Worm (Caenorhabditis elegans): Measurements from ENCODE around the gene tmem-17.

Gene tmem-17

ce11 chrIII:7087691-7088323 is 17.7 kb downstream of the tmem-17 start, which contains the start of gene fubl-2:
TSS of gene fubl-2 (minus strand) at chrIII:7087741.
- TF ChIP-seq ces-1 (GFP tag; optimal IDR thresholded peaks at IDR 0.05): peak; percentile 4
- peak; percentile 27 for TF ChIP-seq mep-1 (tag; optimal IDR thresholded peaks at IDR 0.05)
- no peak for TF ChIP-seq mls-2 (tag; optimal IDR thresholded peaks at IDR 0.05)
- peak; percentile 80 for TF ChIP-seq ceh-39 (tag; optimal IDR thresholded peaks at IDR 0.05)

ce11 chrIII:7090545-7090944 is 20.5 kb downstream of the tmem-17 start, which contains the start of gene ZK418.10:
TSS of gene ZK418.10 (minus strand) at chrIII:7090692.
- TF ChIP-seq elt-3 (tag; optimal IDR thresholded peaks at IDR 0.05) (no peak), nhr-76 (tag; optimal IDR thresholded peaks at IDR 0.05) (no peak), bed-3 (GFP tag; optimal IDR thresholded peaks at IDR 0.05) (no peak), ces-1 (GFP tag; optimal IDR thresholded peaks at IDR 0.05) (no peak), blmp-1 (tag; optimal IDR thresholded peaks at IDR 0.05) (no peak), nhr-12 (tag; optimal IDR thresholded peaks at IDR 0.05) (no peak), drap-1 (GFP tag; optimal IDR thresholded peaks at IDR 0.05) (no peak), lin-13 (tag; optimal IDR thresholded peaks at IDR 0.05) (no peak), nhr-237 (tag; optimal IDR thresholded peaks at IDR 0.05) (no peak), mls-2 (tag; optimal IDR thresholded peaks at IDR 0.05) (no peak), ceh-83 (GFP tag; optimal IDR thresholded peaks at IDR 0.05) (no peak), unc-120 (tag; optimal IDR thresholded peaks at IDR 0.05; ENCODE audit: poor library complexity, severe bottlenecking) (no peak), lin-32 (GFP tag; optimal IDR thresholded peaks at IDR 0.05) (no peak), tbx-8 (GFP tag; optimal IDR thresholded peaks at IDR 0.05) (no peak), ham-2 (GFP tag; optimal IDR thresholded peaks at IDR 0.05) (no peak), unc-39 (tag; optimal IDR thresholded peaks at IDR 0.05) (no peak), sptf-1 (tag; optimal IDR thresholded peaks at IDR 0.05) (no peak)

DNA sequence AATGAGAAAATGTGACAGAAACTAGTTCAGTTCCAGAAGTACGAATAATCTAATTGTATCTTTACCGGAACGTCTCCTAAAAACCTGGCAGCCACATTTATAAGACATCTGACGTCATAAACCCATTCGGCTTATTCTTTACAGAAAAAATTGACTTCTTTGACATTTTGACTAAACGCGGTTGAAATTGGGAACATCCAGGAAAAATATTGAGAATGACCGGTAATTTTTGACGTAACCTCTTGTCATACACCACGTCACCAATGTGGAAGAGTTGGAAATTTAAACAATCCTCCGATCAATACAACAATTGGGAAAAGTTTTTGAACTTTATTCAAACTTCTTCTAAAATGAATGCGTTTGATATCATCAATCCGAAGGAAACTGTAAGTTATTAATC is 21.0 kb downstream of the tmem-17 start, which contains the start of gene ZK418.2:
TSS of gene ZK418.2 (plus strand) at position 301 of the 400 bp plus-strand sequence.
- TF ChIP-seq nhr-28 (tag; optimal IDR thresholded peaks at IDR 0.05) (no peak), snpc-4 (tag; optimal IDR thresholded peaks at IDR 0.05) (no peak), lsy-2 (tag; optimal IDR thresholded peaks at IDR 0.05) (no peak), nhr-12 (tag; optimal IDR thresholded peaks at IDR 0.05) (no peak)

DNA sequence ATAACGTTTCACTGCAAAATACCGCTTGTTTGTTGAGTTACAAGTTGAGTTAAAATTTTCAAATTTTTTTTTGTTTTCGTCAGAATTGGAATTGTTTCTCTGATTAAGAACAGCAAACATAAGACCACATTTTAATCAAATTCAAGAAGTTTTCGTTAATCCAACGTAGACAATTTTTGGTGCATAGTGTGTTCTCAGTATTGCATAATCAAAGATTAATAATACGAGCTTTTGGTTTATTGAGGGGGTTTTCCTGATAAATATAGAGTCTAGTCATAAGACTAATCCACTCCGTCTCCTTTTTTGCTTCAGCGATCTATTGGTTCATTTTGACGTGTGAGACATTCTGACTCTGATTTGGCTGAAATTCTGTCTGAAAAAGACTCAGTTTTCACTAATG is 25.1 kb downstream of the tmem-17 start, which contains the start of gene nhr-9:
TSS of gene nhr-9 (plus strand) at position 307 of the 400 bp plus-strand sequence.
- TF ChIP-seq ztf-11 (tag; optimal IDR thresholded peaks at IDR 0.05) (no peak), nhr-12 (tag; optimal IDR thresholded peaks at IDR 0.05) (no peak), zip-8 (tag; optimal IDR thresholded peaks at IDR 0.05) (no peak), cnd-1 (tag; optimal IDR thresholded peaks at IDR 0.05) (no peak), hlh-1 (tag; optimal IDR thresholded peaks at IDR 0.05) (no peak), lsy-2 (tag; optimal IDR thresholded peaks at IDR 0.05) (no peak), unc-62 (GFP tag; optimal IDR thresholded peaks at IDR 0.05) (no peak), ham-2 (GFP tag; optimal IDR thresholded peaks at IDR 0.05) (no peak)

ce11 chrIII:7096481-7096880 is 26.4 kb downstream of the tmem-17 start:
- no peak for TF ChIP-seq flh-1 (GFP tag; optimal IDR thresholded peaks at IDR 0.05)

ce11 chrIII:7100001-7100400 is 29.9 kb downstream of the tmem-17 start, which contains the start of gene ZK418.11:
TSS of gene ZK418.11 (plus strand) at chrIII:7100289.
- TF ChIP-seq ceh-83 (GFP tag; optimal IDR thresholded peaks at IDR 0.05): no peak
- no peak for TF ChIP-seq drap-1 (GFP tag; optimal IDR thresholded peaks at IDR 0.05)
- TF ChIP-seq elt-3 (tag; optimal IDR thresholded peaks at IDR 0.05): no peak
- TF ChIP-seq ceh-39 (tag; optimal IDR thresholded peaks at IDR 0.05): no peak
- TF ChIP-seq elt-1 (tag; optimal IDR thresholded peaks at IDR 0.05; ENCODE audit: borderline replicate concordance, insufficient read depth): no peak
